Worm (Caenorhabditis elegans): ENCODE measurements around the gene clec-189.

The clec-189 gene

ce11 chrIV:15168442-15168841 lies 47.8 kb downstream of the clec-189 start:
- TF ChIP-seq med-1 (GFP tag; optimal IDR thresholded peaks at IDR 0.05; ENCODE audit: insufficient read depth) (no peak), cog-1 (tag; optimal IDR thresholded peaks at IDR 0.05) (no peak), ref-1 (GFP tag; conservative IDR thresholded peaks at IDR 0.05) (no peak)
